Worm (Caenorhabditis elegans) whole organism, L4 larva: ENCODE results near the gene C02H6.3.

ENCODE experiments used
- D1046.2 ChIP-seq: fragments of 200-800 bp; sonication (Bioruptor generic); IDR thresholded peaks from 2 replicates; pipeline ENCODE4 v1.3.6; 2022; ENCODE audit warnings: missing genetic modification characterization, missing compliant biosample characterization
- T26A8.4 ChIP-seq: fragments of 200-800 bp; sonication (Bioruptor generic); IDR thresholded peaks from 2 replicates; pipeline ENCODE4 v1.3.6; 2022; ENCODE audit warnings: missing genetic modification characterization, missing compliant biosample characterization
- ama-1 ChIP-seq: fragments of 150-350 bp; optimal IDR thresholded peaks from 2 replicates; lab custom pipeline; 2014; ENCODE audit warnings: inconsistent platforms, mixed read lengths
- ctbp-1 ChIP-seq: fragments of 200-800 bp; sonication (Bioruptor generic); IDR thresholded peaks from 2 replicates; pipeline ENCODE4 v1.3.6; 2022; ENCODE audit warnings: missing genetic modification reagents, missing genetic modification characterization, missing compliant biosample characterization
- duxl-1 ChIP-seq: sonication (generic microtip); optimal IDR thresholded peaks from 2 replicates; lab custom pipeline; 2016; ENCODE audit warnings: mild to moderate bottlenecking, missing genetic modification characterization, moderate library complexity, missing compliant biosample characterization; ENCODE audit not compliant: poor library complexity
- egl-43 ChIP-seq: fragments of 200-800 bp; sonication (Bioruptor generic); IDR thresholded peaks from 2 replicates; pipeline ENCODE4 v1.3.6; 2022; ENCODE audit warnings: missing genetic modification reagents, missing genetic modification characterization, missing compliant biosample characterization
- fos-1 ChIP-seq: fragments of 150-350 bp; optimal IDR thresholded peaks from 2 replicates; lab custom pipeline; 2014; ENCODE audit warnings: missing biosample characterization, missing genetic modification characterization
- hlh-11 ChIP-seq: fragments of 200-800 bp; sonication (Bioruptor generic); optimal IDR thresholded peaks from 2 replicates; lab custom pipeline; 2018; ENCODE audit warnings: mild to moderate bottlenecking, missing genetic modification characterization, missing compliant biosample characterization
- nhr-10 ChIP-seq: fragments of 150-350 bp; optimal IDR thresholded peaks from 2 replicates; lab custom pipeline; 2014; ENCODE audit warnings: missing biosample characterization, missing genetic modification characterization
- nhr-11 ChIP-seq: fragments of 150-350 bp; optimal IDR thresholded peaks from 2 replicates; lab custom pipeline; 2014; ENCODE audit warnings: missing biosample characterization, missing genetic modification characterization
- snpc-4 ChIP-seq: fragments of 150-350 bp; optimal IDR thresholded peaks from 2 replicates; lab custom pipeline; 2014; ENCODE audit warnings: missing biosample characterization, missing genetic modification characterization
- zip-2 ChIP-seq: fragments of 150-350 bp; optimal IDR thresholded peaks from 2 replicates; lab custom pipeline; 2014; ENCODE audit warnings: missing biosample characterization, missing genetic modification characterization

DNA sequence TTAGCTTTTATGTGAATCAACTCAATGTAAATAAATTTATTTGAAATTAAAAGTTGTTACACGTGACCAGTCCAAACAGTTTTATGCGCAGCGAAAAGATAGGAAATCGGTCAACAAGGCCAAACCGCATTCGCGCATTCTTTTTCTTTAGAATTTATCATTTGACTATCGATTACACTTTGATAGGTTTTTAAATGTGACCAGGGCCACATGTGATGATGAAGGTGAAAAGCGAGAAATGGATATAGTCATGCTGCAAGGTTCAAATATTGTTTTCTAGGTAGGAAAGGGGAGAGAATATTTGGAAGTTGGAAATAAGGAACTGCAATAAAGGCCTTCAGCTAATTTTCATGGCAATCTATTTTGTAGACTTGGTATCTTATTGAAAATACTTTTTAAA is 49.3 kb upstream of the C02H6.3 start:
- TF ChIP-seq ctbp-1 (no peak), nhr-11 (tag; lab: Kevin White, UChicago) (no peak), duxl-1 (tag; lab: Kevin White, UChicago) (peak; percentile 13), T26A8.4 (GFP tag; lab: Robert Waterston, UW) (no peak), snpc-4 (tag; lab: Kevin White, UChicago) (no peak), ama-1 (lab: Kevin White, UChicago) (peak; percentile 91), hlh-11 (peak; percentile 73), nhr-10 (tag; lab: Kevin White, UChicago) (no peak), D1046.2 (GFP tag; lab: Robert Waterston, UW) (no peak), zip-2 (tag; lab: Kevin White, UChicago) (no peak), egl-43 (GFP tag; lab: Robert Waterston, UW) (no peak), fos-1 (tag; lab: Kevin White, UChicago) (no peak)
